Worm (Caenorhabditis elegans) whole organism, early embryonic: Measurements from ENCODE around the gene str-185.

Source experiments
- aly-1 ChIP-seq: sonication (generic microtip); optimal IDR thresholded peaks from 2 replicates; lab custom pipeline; 2016; ENCODE audit warnings: missing genetic modification characterization, missing compliant biosample characterization
- ama-1 ChIP-seq: fragments of 150-350 bp; optimal IDR thresholded peaks from 2 replicates; lab custom pipeline; 2014
- ceh-36 ChIP-seq: sonication (generic microtip); optimal IDR thresholded peaks from 2 replicates; lab custom pipeline; 2016; ENCODE audit warnings: missing genetic modification characterization, inconsistent platforms, missing compliant biosample characterization
- flt-1 ChIP-seq: fragments of 200-800 bp; sonication (Bioruptor generic); IDR thresholded peaks from 2 replicates; pipeline ENCODE4 v1.3.6; 2022; ENCODE audit warnings: missing genetic modification characterization, missing compliant biosample characterization
- hmbx-1 ChIP-seq: sonication (generic microtip); optimal IDR thresholded peaks from 2 replicates; lab custom pipeline; 2016; ENCODE audit warnings: mild to moderate bottlenecking, missing genetic modification characterization, missing compliant biosample characterization
- hmg-4 ChIP-seq: fragments of 200-800 bp; sonication (Bioruptor generic); optimal IDR thresholded peaks from 2 replicates; lab custom pipeline; 2018; ENCODE audit warnings: mild to moderate bottlenecking, missing genetic modification characterization, missing compliant biosample characterization
- hnd-1 ChIP-seq: sonication (generic microtip); optimal IDR thresholded peaks from 2 replicates; lab custom pipeline; 2016; ENCODE audit warnings: missing genetic modification characterization, missing compliant biosample characterization
- pes-1 ChIP-seq: fragments of 200-800 bp; sonication (Bioruptor generic); IDR thresholded peaks from 2 replicates; pipeline ENCODE4 v1.3.6; 2022; ENCODE audit warnings: missing genetic modification reagents, missing genetic modification characterization, missing compliant biosample characterization
- scrt-1 ChIP-seq: fragments of 200-800 bp; sonication (Bioruptor generic); IDR thresholded peaks from 2 replicates; pipeline ENCODE4 v1.3.6; 2022; ENCODE audit warnings: missing genetic modification characterization, missing compliant biosample characterization
- sea-1 ChIP-seq: fragments of 200-800 bp; sonication (Bioruptor generic); conservative IDR thresholded peaks from 2 replicates; pipeline ENCODE4 v1.3.6; 2022; ENCODE audit warnings: missing genetic modification characterization, missing compliant biosample characterization

DNA sequence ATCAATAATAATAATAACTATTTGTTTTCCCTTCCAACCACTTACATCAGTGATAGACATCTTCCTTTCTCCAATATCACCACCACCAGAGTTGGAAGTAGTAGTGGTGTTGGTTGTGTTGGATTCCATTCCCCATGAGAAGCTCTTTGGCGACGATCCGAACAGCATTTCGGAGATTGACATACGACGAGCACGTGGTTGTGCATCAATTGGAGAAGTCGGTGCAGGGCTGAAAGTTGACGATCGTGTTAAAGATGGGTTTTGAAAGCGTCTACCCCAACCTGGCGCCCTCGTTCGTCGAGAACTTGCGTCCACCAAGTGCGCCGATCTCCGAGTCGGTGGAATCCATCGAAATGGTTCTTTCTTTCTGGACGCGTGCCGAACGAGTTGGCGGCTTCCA lies 39.3 kb upstream of the str-185 start:
- TF ChIP-seq sea-1 (GFP tag; lab: Robert Waterston, UW): no peak
- TF ChIP-seq hnd-1 (tag; lab: Kevin White, UChicago): no peak
- TF ChIP-seq ama-1 (lab: Kevin White, UChicago): no peak
- no peak for TF ChIP-seq hmbx-1 (tag; lab: Kevin White, UChicago)
- TF ChIP-seq hmg-4 (GFP tag; lab: Kevin White, UChicago): no peak
- no peak for TF ChIP-seq pes-1 (GFP tag; lab: Robert Waterston, UW)
- no peak for TF ChIP-seq flt-1 (GFP tag; lab: Robert Waterston, UW)
- no peak for TF ChIP-seq ceh-36 (tag; lab: Kevin White, UChicago)
- no peak for TF ChIP-seq aly-1
- no peak for TF ChIP-seq scrt-1 (GFP tag; lab: Robert Waterston, UW)
